Fruit fly (Drosophila melanogaster) whole organism, embryonic: Measurements from ENCODE around the gene Ptpmeg2.

Experiments used
- Adf1 ChIP-seq: fragments of 200-800 bp; sonication (Bioruptor generic); IDR thresholded peaks from 2 replicates; pipeline ENCODE4 v1.3.6; 2022; ENCODE audit warnings: missing biosample characterization, missing genetic modification characterization
- Asciz ChIP-seq: fragments of 200-800 bp; sonication (Bioruptor generic); optimal IDR thresholded peaks from 2 replicates; lab custom pipeline; 2017; ENCODE audit warnings: missing biosample characterization, mild to moderate bottlenecking, missing genetic modification characterization, missing genetic modification reagents
- Bgb ChIP-seq: fragments of 200-800 bp; sonication (Bioruptor generic); IDR thresholded peaks from 2 replicates; pipeline ENCODE4 v1.3.6; 2022; ENCODE audit warnings: missing biosample characterization, missing genetic modification characterization; ENCODE audit not compliant: partially characterized antibody
- BtbVII ChIP-seq: fragments of 200-800 bp; sonication (Bioruptor generic); optimal IDR thresholded peaks from 3 replicates; lab custom pipeline; 2017; ENCODE audit warnings: missing biosample characterization, mild to moderate bottlenecking, missing genetic modification characterization
- CG10274 ChIP-seq: fragments of 200-800 bp; sonication (Bioruptor generic); optimal IDR thresholded peaks from 3 replicates; lab custom pipeline; 2017; ENCODE audit warnings: missing biosample characterization, mild to moderate bottlenecking, missing genetic modification characterization
- CG10431 ChIP-seq: fragments of 200-800 bp; sonication (Bioruptor generic); optimal IDR thresholded peaks from 3 replicates; lab custom pipeline; 2018; ENCODE audit warnings: missing biosample characterization, mild to moderate bottlenecking, missing genetic modification characterization
- CG10959 ChIP-seq: fragments of 200-800 bp; sonication (Bioruptor generic); IDR thresholded peaks from 2 replicates; pipeline ENCODE4 v1.3.6; 2022; ENCODE audit warnings: missing biosample characterization, missing genetic modification characterization
- CG11093 ChIP-seq: fragments of 200-800 bp; sonication (Bioruptor generic); IDR thresholded peaks from 3 replicates; pipeline ENCODE4 v1.3.6; 2022; ENCODE audit warnings: missing biosample characterization, missing genetic modification characterization
- CG1603 ChIP-seq: fragments of 200-800 bp; sonication (Bioruptor generic); optimal IDR thresholded peaks from 2 replicates; lab custom pipeline; 2019; ENCODE audit warnings: missing biosample characterization, mild to moderate bottlenecking, missing genetic modification characterization, moderate library complexity
- CG18011 ChIP-seq: fragments of 200-800 bp; sonication (Bioruptor generic); optimal IDR thresholded peaks from 2 replicates; lab custom pipeline; 2017; ENCODE audit warnings: missing biosample characterization, missing genetic modification characterization, mild to moderate bottlenecking, moderate library complexity, missing genotype
- CG18619 ChIP-seq: fragments of 200-800 bp; sonication (Bioruptor generic); optimal IDR thresholded peaks from 3 replicates; lab custom pipeline; 2017; ENCODE audit warnings: missing biosample characterization, mild to moderate bottlenecking, missing genetic modification characterization
- CG3163 ChIP-seq: fragments of 200-800 bp; sonication (Bioruptor generic); optimal IDR thresholded peaks from 3 replicates; lab custom pipeline; 2016; ENCODE audit warnings: missing biosample characterization, missing genetic modification characterization
- CG3407 ChIP-seq: fragments of 200-800 bp; sonication (Bioruptor generic); optimal IDR thresholded peaks from 2 replicates; lab custom pipeline; 2018; ENCODE audit warnings: missing biosample characterization, mild to moderate bottlenecking, missing genetic modification characterization
- CG34376 ChIP-seq: fragments of 200-800 bp; sonication (Bioruptor generic); optimal IDR thresholded peaks from 2 replicates; lab custom pipeline; 2018; ENCODE audit warnings: missing biosample characterization, mild to moderate bottlenecking, missing genetic modification characterization
- CG4854 ChIP-seq: fragments of 200-800 bp; sonication (Bioruptor generic); optimal IDR thresholded peaks from 2 replicates; lab custom pipeline; 2016; ENCODE audit warnings: missing biosample characterization, missing genetic modification characterization, inconsistent platforms
- CG6689 ChIP-seq: fragments of 200-800 bp; sonication (Bioruptor generic); IDR thresholded peaks from 2 replicates; pipeline ENCODE4 v1.3.6; 2022; ENCODE audit warnings: missing biosample characterization, missing genetic modification characterization
- CG7357 ChIP-seq: fragments of 200-800 bp; sonication (Bioruptor generic); IDR thresholded peaks from 3 replicates; pipeline ENCODE4 v1.3.6; 2022; ENCODE audit warnings: missing biosample characterization, missing genetic modification characterization
- CG8089 ChIP-seq: fragments of 200-800 bp; sonication (Bioruptor generic); optimal IDR thresholded peaks from 3 replicates; lab custom pipeline; 2016; ENCODE audit warnings: missing biosample characterization, missing genetic modification characterization
- CG8281 ChIP-seq: fragments of 200-800 bp; sonication (Bioruptor generic); optimal IDR thresholded peaks from 2 replicates; lab custom pipeline; 2018; ENCODE audit warnings: missing biosample characterization, mild to moderate bottlenecking, missing genetic modification characterization, moderate library complexity
- CG8765 ChIP-seq: fragments of 200-800 bp; sonication (Bioruptor generic); IDR thresholded peaks from 2 replicates; pipeline ENCODE4 v1.3.6; 2022; ENCODE audit warnings: missing biosample characterization, missing genetic modification characterization
- D ChIP-seq, 2 experiments: fragments of 200-800 bp in 1 of 2; fragments of >200 bp in 1 of 2; sonication (Bioruptor generic) in 1 of 2; optimal IDR thresholded peaks; 2 replicates in 1 of 2; 3 replicates in 1 of 2; lab custom pipeline; 2017; ENCODE audit warnings: mild to moderate bottlenecking in 1 of 2, missing biosample characterization in 1 of 2, missing genetic modification characterization in 1 of 2, missing genetic modification reagents in 1 of 2
- Dek ChIP-seq: fragments of 200-800 bp; sonication (Bioruptor generic); optimal IDR thresholded peaks from 3 replicates; lab custom pipeline; 2019; ENCODE audit warnings: missing biosample characterization, mild to moderate bottlenecking, missing genetic modification characterization, moderate library complexity
- Fer2 ChIP-seq: fragments of 200-800 bp; sonication (Bioruptor generic); optimal IDR thresholded peaks from 2 replicates; lab custom pipeline; 2018; ENCODE audit warnings: missing biosample characterization, mild to moderate bottlenecking, missing genetic modification characterization, moderate library complexity
- HLH3B ChIP-seq: fragments of 200-800 bp; sonication (Bioruptor generic); IDR thresholded peaks from 2 replicates; pipeline ENCODE4 v1.3.6; 2022; ENCODE audit warnings: missing biosample characterization, missing genetic modification characterization
- Hr78 ChIP-seq, 2 experiments: fragments of 200-800 bp in 1 of 2; fragments of >200 bp in 1 of 2; sonication (Bioruptor generic) in 1 of 2; optimal IDR thresholded peaks; 2 replicates each; lab custom pipeline; 2017 to 2019; ENCODE audit warnings: missing biosample characterization in 2 of 2, missing genetic modification characterization in 2 of 2, mild to moderate bottlenecking in 1 of 2, moderate library complexity in 1 of 2
- Kr ChIP-seq: fragments of 200-800 bp; sonication (Bioruptor generic); optimal IDR thresholded peaks from 2 replicates; lab custom pipeline; 2017; ENCODE audit warnings: missing biosample characterization, mild to moderate bottlenecking, missing genetic modification characterization
- Lpt ChIP-seq: fragments of >200 bp; optimal IDR thresholded peaks from 2 replicates; lab custom pipeline; 2018; ENCODE audit warnings: missing biosample characterization, missing genetic modification characterization
- MBD-R2 ChIP-seq: fragments of 200-800 bp; sonication (Bioruptor generic); IDR thresholded peaks from 2 replicates; pipeline ENCODE4 v1.3.6; 2022; ENCODE audit warnings: missing biosample characterization, missing genetic modification characterization
- Mad ChIP-seq: fragments of 200-800 bp; sonication (Bioruptor generic); optimal IDR thresholded peaks from 2 replicates; lab custom pipeline; 2016; ENCODE audit warnings: missing biosample characterization, missing genetic modification characterization
- Sox100B ChIP-seq: fragments of 200-800 bp; sonication (Bioruptor generic); optimal IDR thresholded peaks from 3 replicates; lab custom pipeline; 2018; ENCODE audit warnings: missing biosample characterization, mild to moderate bottlenecking, missing genetic modification characterization
- Stat92E ChIP-seq, 3 experiments: fragments of >200 bp in 2 of 3; fragments of 200-800 bp in 1 of 3; sonication (Bioruptor generic) in 1 of 3; optimal IDR thresholded peaks; 2 replicates each; lab custom pipeline; 2017 to 2019; ENCODE audit warnings: missing biosample characterization in 3 of 3, missing genetic modification characterization in 3 of 3, mild to moderate bottlenecking in 1 of 3, moderate library complexity in 1 of 3
- Trl ChIP-seq, 3 experiments: fragments of >200 bp in 2 of 3; fragments of 200-800 bp in 1 of 3; sonication (Bioruptor generic) in 1 of 3; optimal IDR thresholded peaks; 2 replicates in 1 of 3; 3 replicates in 2 of 3; lab custom pipeline; 2016 to 2017; ENCODE audit warnings: missing biosample characterization in 1 of 3, missing genetic modification characterization in 1 of 3
- al ChIP-seq: fragments of 200-800 bp; sonication (Bioruptor generic); IDR thresholded peaks from 2 replicates; pipeline ENCODE4 v1.3.6; 2022; ENCODE audit warnings: missing biosample characterization, missing genetic modification characterization
- bbx ChIP-seq: fragments of 200-800 bp; sonication (Bioruptor generic); IDR thresholded peaks from 2 replicates; pipeline ENCODE4 v1.3.6; 2022; ENCODE audit warnings: missing biosample characterization, missing genetic modification characterization; ENCODE audit not compliant: partially characterized antibody
- cwo ChIP-seq: fragments of 200-800 bp; sonication (Bioruptor generic); optimal IDR thresholded peaks from 3 replicates; lab custom pipeline; 2017; ENCODE audit warnings: missing biosample characterization, missing genetic modification characterization, mild to moderate bottlenecking, moderate library complexity, missing genetic modification reagents
- dpn ChIP-seq, 2 experiments: fragments of 200-800 bp; sonication (Bioruptor generic); optimal IDR thresholded peaks; 3 replicates each; lab custom pipeline; 2016; ENCODE audit warnings: missing biosample characterization in 2 of 2, missing genetic modification characterization in 2 of 2
- eve ChIP-seq, 2 experiments: fragments of >200 bp; optimal IDR thresholded peaks; 2 replicates each; lab custom pipeline; 2017; ENCODE audit warnings: missing biosample characterization in 2 of 2, missing genetic modification characterization in 2 of 2
- fu2 ChIP-seq: fragments of 200-800 bp; sonication (Bioruptor generic); optimal IDR thresholded peaks from 2 replicates; lab custom pipeline; 2016; ENCODE audit warnings: missing biosample characterization, missing genetic modification characterization
- ham ChIP-seq: fragments of 200-800 bp; sonication (Bioruptor generic); IDR thresholded peaks from 2 replicates; pipeline ENCODE4 v1.3.6; 2022; ENCODE audit warnings: missing biosample characterization, missing genetic modification characterization
- hth ChIP-seq: fragments of >200 bp; optimal IDR thresholded peaks from 2 replicates; lab custom pipeline; 2017; ENCODE audit warnings: inconsistent platforms
- knrl ChIP-seq: fragments of 200-800 bp; sonication (Bioruptor generic); IDR thresholded peaks from 3 replicates; pipeline ENCODE4 v1.3.6; 2022; ENCODE audit warnings: missing biosample characterization, missing genetic modification characterization; ENCODE audit not compliant: partially characterized antibody
- nau ChIP-seq: fragments of 200-800 bp; sonication (Bioruptor generic); optimal IDR thresholded peaks from 3 replicates; lab custom pipeline; 2017; ENCODE audit warnings: missing biosample characterization, mild to moderate bottlenecking, missing genetic modification characterization, missing genetic modification reagents
- sd ChIP-seq: fragments of 200-800 bp; sonication (Bioruptor generic); optimal IDR thresholded peaks from 3 replicates; lab custom pipeline; 2018; ENCODE audit warnings: missing biosample characterization, mild to moderate bottlenecking, missing genetic modification characterization, moderate library complexity
- slp2 ChIP-seq: fragments of 200-800 bp; sonication (Bioruptor generic); optimal IDR thresholded peaks from 2 replicates; lab custom pipeline; 2016; ENCODE audit warnings: missing biosample characterization, missing genetic modification characterization
- stc ChIP-seq: fragments of 200-800 bp; sonication (Bioruptor generic); IDR thresholded peaks from 2 replicates; pipeline ENCODE4 v1.3.6; 2022; ENCODE audit warnings: missing biosample characterization, missing genetic modification characterization
- tgo ChIP-seq: fragments of 200-800 bp; sonication (Bioruptor generic); IDR thresholded peaks from 3 replicates; pipeline ENCODE4 v1.3.6; 2022; ENCODE audit warnings: missing biosample characterization, missing genetic modification characterization
- z ChIP-seq: fragments of 200-800 bp; sonication (Bioruptor generic); IDR thresholded peaks from 3 replicates; pipeline ENCODE4 v1.3.6; 2022; ENCODE audit warnings: missing biosample characterization, missing genetic modification characterization

Ptpmeg2 gene

DNA sequence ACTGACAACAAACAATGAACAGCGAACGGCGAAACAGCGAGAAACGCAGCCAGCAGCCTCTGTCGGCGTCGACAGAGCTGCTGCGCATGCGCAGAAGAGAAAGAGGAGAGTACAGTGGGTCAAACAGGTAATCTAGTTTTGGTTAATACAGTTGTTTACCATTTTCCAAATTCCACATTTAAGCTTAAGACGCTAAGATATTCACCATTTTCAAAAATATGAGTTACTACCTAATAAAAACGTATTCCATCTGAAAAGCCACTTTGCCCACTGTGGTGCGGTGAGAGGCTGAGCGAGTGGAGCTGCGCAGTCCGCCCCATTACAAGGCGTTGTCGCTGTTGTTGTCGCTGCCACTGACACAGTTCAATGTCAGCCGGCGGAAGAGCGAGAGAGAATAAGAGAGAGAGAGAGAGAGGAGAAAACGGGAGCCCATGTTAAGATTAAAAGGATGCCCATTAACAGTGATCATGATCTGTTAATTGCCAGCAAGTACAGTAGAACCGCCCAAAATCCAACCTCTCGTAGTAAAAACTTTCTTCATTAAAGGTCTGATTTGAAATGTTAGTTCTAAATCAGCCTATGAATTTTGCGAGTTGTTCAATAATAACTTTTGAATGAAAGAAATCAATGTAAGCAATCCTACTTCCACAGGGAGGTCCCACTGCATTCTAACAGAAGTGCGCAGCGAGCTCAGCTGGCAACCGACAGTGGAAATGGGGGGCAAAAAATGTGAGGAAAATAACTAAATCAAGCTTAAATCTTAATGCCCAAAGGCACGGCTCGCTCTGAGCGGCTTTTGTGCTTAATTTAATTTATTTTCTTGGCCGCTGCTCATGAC, 8.0 kb downstream of the Ptpmeg2 start (continued):
- TF ChIP-seq Trl (optimal IDR thresholded peaks at IDR 0.05; lab: Kevin White, UChicago) (peak; percentile 37 to 57), Trl (GFP tag; optimal IDR thresholded peaks at IDR 0.05; lab: Kevin White, UChicago) (peak; percentile 93), knrl (GFP tag; lab: Robert Waterston, UW) (peak; percentile 46; the same call in 1 of the 3 replicates), CG8281 (tag; lab: Kevin White, UChicago) (peak; percentile 79), bbx (no peak), fu2 (GFP tag; lab: Kevin White, UChicago) (peak; percentile 82), CG3163 (GFP tag; lab: Kevin White, UChicago) (peak; percentile 84), CG8765 (peak; percentile 89), Hr78 (GFP tag; optimal IDR thresholded peaks at IDR 0.05; lab: Kevin White, UChicago) (peak in 1 of 2 experiments; percentile 90), stc (peak; percentile 95), Mad (GFP tag; lab: Kevin White, UChicago) (peak; percentile 91), CG10274 (GFP tag; lab: Kevin White, UChicago) (peak; percentile 72), tgo (GFP tag; lab: Robert Waterston, UW) (peak; percentile 95), Sox100B (GFP tag; lab: Kevin White, UChicago) (peak; percentile 89), CG11093 (GFP tag; lab: Robert Waterston, UW) (peak; percentile 89), CG4854 (GFP tag; lab: Kevin White, UChicago) (peak; percentile 83), Adf1 (GFP tag; lab: Robert Waterston, UW) (peak; percentile 91), MBD-R2 (GFP tag; lab: Robert Waterston, UW) (peak; percentile 60), CG18619 (GFP tag; lab: Kevin White, UChicago) (peak; percentile 89), D (optimal IDR thresholded peaks at IDR 0.05; lab: Kevin White, UChicago) (no peak), D (GFP tag; optimal IDR thresholded peaks at IDR 0.05; lab: Kevin White, UChicago) (peak; percentile 94), CG8089 (peak; percentile 95), Bgb (GFP tag; lab: Robert Waterston, UW) (no peak), BtbVII (peak; percentile 85), al (GFP tag; lab: Robert Waterston, UW) (peak; percentile 75), slp2 (GFP tag; lab: Kevin White, UChicago) (peak; percentile 87), z (GFP tag; lab: Robert Waterston, UW) (peak; percentile 72; the same call in 1 of the 3 replicates), Stat92E (GFP tag; optimal IDR thresholded peaks at IDR 0.05; lab: Kevin White, UChicago) (peak in 1 of 3 experiments; percentile 75), sd (tag; lab: Kevin White, UChicago) (peak; percentile 70), eve (GFP tag; optimal IDR thresholded peaks at IDR 0.05; lab: Kevin White, UChicago) (peak in 1 of 2 experiments; percentile 93), CG10959 (peak; percentile 91), Lpt (GFP tag; lab: Kevin White, UChicago) (no peak), CG34376 (no peak), hth (lab: Kevin White, UChicago) (no peak), Asciz (GFP tag; lab: Kevin White, UChicago) (peak; percentile 95), Fer2 (tag; lab: Kevin White, UChicago) (peak; percentile 24), CG3407 (GFP tag; lab: Kevin White, UChicago) (peak; percentile 92), ham (peak; percentile 68), CG18011 (GFP tag; lab: Kevin White, UChicago) (peak; percentile 77), CG10431 (peak; percentile 72), CG7357 (GFP tag; lab: Robert Waterston, UW) (peak; percentile 86), dpn (GFP tag; optimal IDR thresholded peaks at IDR 0.05; lab: Kevin White, UChicago) (peak; percentile 93 to 95), nau (GFP tag; lab: Kevin White, UChicago) (peak; percentile 88), HLH3B (GFP tag; lab: Robert Waterston, UW) (peak; percentile 96), cwo (GFP tag; lab: Kevin White, UChicago) (peak; percentile 81), CG6689 (peak; percentile 96), Dek (tag; lab: Kevin White, UChicago) (peak; percentile 81), CG1603 (tag; lab: Kevin White, UChicago) (peak; percentile 98), Kr (peak; percentile 85)
